Fruit fly (Drosophila melanogaster): ENCODE measurements around the gene CG17027.
A peak's percentile ranks its signal among the peaks of the same experiment; 100 is the strongest.

- TF ChIP-seq EcR (GFP tag; optimal IDR thresholded peaks at IDR 0.05) (no peak), CG17806 (tag; optimal IDR thresholded peaks at IDR 0.05) (peak; percentile 6), CG15710 (tag; optimal IDR thresholded peaks at IDR 0.05) (no peak), CG32121 (GFP tag; IDR thresholded peaks at IDR 0.05) (no peak)
Measured at dm6 chr3L:16019144-16020006, 39.5 kb downstream of the CG17027 start.
